Worm (Caenorhabditis elegans) whole organism, L2 larva: ENCODE results near the gene C33F10.8.

Experiments
- crh-2 ChIP-seq: sonication (generic microtip); optimal IDR thresholded peaks from 2 replicates; lab custom pipeline; 2017; ENCODE audit warnings: missing biosample characterization, missing genetic modification characterization
- skn-1 ChIP-seq: sonication (generic microtip); optimal IDR thresholded peaks from 2 replicates; lab custom pipeline; 2017; ENCODE audit warnings: missing biosample characterization, missing genetic modification characterization

DNA sequence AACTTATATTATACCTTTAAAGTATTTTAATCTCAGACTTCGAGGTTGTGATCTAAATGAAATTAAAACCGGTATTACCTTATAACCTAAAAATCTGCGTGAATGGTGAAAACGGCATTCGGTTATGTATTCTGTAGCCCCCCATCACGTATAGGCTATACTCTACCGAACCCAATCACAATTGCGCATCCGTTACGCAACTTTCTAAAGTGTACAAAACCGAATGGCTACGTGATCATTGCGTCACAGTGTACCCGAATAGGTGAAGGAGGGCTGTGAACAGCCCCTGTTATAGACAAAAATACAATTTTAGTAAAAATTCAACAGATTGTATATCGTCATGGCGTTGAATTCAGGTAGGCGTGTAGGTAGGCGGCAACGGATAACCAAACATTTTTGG is 2.4 kb downstream of the C33F10.8 start:
- no peak for TF ChIP-seq skn-1
- TF ChIP-seq crh-2 (tag; lab: Kevin White, UChicago) = no peak
